Fruit fly (Drosophila melanogaster) whole organism: ENCODE measurements around the gene CG18666.

Experiments
- CG8478 ChIP-seq: fragments of >200 bp; optimal IDR thresholded peaks from 2 replicates; lab custom pipeline; 2018; ENCODE audit warnings: inconsistent platforms
- Dll ChIP-seq: fragments of >200 bp; optimal IDR thresholded peaks from 2 replicates; lab custom pipeline; 2017
- EcR ChIP-seq, 2 experiments: fragments of >200 bp; optimal IDR thresholded peaks; 2 replicates each; lab custom pipeline; 2017; ENCODE audit warnings: missing biosample characterization in 2 of 2, missing genetic modification characterization in 2 of 2, missing genetic modification reagents in 2 of 2
- pan ChIP-seq: fragments of >200 bp; optimal IDR thresholded peaks from 2 replicates; lab custom pipeline; 2017
- psq ChIP-seq: fragments of >200 bp; optimal IDR thresholded peaks from 2 replicates; lab custom pipeline; 2017
- usp ChIP-seq: fragments of >200 bp; optimal IDR thresholded peaks from 2 replicates; lab custom pipeline; 2017; ENCODE audit warnings: missing biosample characterization, missing genetic modification characterization, mixed read lengths

Gene CG18666

dm6 chr2L:11041074-11041473 is 6.5 kb downstream of the CG18666 start:
- TF ChIP-seq psq (lab: Kevin White, UChicago) (no peak), Dll (lab: Kevin White, UChicago) (no peak), usp (GFP tag; lab: Kevin White, UChicago) (no peak), pan (lab: Kevin White, UChicago) (no peak), EcR (GFP tag; optimal IDR thresholded peaks at IDR 0.05; lab: Kevin White, UChicago) (no peak)

dm6 chr2L:11041785-11042184 is 7.2 kb downstream of the CG18666 start:
- TF ChIP-seq psq (lab: Kevin White, UChicago) (no peak), Dll (lab: Kevin White, UChicago) (no peak), usp (GFP tag; lab: Kevin White, UChicago) (no peak), CG8478 (no peak), pan (lab: Kevin White, UChicago) (no peak), EcR (GFP tag; optimal IDR thresholded peaks at IDR 0.05; lab: Kevin White, UChicago) (no peak)

DNA sequence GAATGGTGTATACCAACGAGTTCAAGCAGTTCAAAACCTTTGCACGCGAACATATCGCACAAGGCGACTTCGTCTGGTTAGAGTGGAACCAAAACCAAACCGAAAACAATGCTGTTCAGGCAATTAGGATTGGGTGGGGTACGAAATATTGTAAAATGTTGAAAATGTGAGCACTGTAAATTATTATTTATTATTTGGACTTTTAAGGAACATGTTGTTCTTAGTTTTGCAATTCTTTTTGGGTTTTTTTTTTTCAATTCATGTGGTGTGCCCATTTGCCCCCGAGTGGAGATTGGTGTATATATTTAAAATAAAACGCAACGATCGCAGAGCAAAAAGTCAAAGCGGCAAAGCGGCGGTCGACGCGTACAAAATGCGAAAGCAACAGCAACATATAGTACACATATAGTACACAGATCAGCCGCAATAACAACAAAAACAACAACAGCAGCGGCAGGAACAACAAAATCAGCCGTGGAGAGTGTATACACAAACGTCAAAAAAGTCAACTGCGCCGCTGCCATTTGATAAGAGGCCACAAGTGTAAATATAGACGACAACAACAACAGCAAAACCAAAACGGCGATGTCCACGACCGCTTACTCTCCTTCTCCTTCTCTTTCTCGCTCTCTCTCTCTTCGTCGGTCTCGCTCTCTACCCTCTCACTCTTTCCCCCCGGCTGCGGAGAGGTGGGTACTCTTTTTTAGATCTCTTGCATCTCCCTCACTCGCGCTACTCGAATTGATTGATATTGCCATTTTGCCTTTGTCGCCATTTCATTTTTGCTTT is 10.3 kb downstream of the CG18666 start:
- peak; percentile 56 for TF ChIP-seq Dll (lab: Kevin White, UChicago)
- TF ChIP-seq psq (lab: Kevin White, UChicago), result no peak
- TF ChIP-seq EcR (GFP tag; optimal IDR thresholded peaks at IDR 0.05; lab: Kevin White, UChicago), result peak; percentile 65 to 91

DNA sequence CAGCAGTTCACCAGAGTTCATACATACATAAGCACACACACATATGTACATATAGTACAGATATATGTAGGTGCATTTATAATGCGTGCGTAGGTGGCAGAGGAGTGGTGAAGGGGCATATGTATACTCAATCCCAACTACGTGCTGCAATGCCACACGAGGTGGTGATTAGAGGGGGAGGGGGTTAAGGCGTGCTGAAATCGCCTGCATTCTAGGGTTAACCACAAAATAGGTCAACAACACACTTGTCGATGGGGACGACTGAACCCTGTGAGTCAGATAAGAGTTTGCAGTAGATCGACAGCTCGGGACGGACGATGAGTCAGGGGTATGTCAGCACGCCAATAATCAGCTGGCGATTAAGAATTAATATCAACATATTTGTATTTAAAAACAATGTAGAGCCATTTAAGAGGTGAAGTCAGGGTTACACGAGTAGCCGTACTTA is 10.9 kb downstream of the CG18666 start:
- peak; percentile 5 to 49 for TF ChIP-seq EcR (GFP tag; optimal IDR thresholded peaks at IDR 0.05; lab: Kevin White, UChicago)
- TF ChIP-seq Dll (lab: Kevin White, UChicago), result no peak
- TF ChIP-seq usp (GFP tag; lab: Kevin White, UChicago), result no peak

DNA sequence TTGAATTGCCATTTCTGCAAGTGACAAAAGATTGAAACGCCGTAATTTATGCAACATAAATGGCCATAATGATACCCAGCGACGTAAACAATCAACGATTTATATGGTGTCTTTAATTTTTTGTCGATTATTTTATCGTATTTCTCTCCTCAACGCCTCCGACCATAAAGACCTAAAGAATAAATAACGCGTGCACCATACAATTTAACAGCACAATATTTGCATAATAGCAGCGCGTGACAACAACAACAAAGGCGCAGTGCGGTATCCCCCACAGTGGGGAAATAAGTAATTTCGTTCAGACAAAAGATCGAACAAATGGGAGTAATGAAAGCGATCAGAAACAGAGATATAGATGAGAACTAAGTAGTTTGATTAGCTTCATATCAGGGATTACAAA is 11.5 kb downstream of the CG18666 start:
- TF ChIP-seq psq (lab: Kevin White, UChicago) (no peak), EcR (GFP tag; optimal IDR thresholded peaks at IDR 0.05; lab: Kevin White, UChicago) (no peak), Dll (lab: Kevin White, UChicago) (no peak), pan (lab: Kevin White, UChicago) (no peak), CG8478 (no peak), usp (GFP tag; lab: Kevin White, UChicago) (no peak)

DNA sequence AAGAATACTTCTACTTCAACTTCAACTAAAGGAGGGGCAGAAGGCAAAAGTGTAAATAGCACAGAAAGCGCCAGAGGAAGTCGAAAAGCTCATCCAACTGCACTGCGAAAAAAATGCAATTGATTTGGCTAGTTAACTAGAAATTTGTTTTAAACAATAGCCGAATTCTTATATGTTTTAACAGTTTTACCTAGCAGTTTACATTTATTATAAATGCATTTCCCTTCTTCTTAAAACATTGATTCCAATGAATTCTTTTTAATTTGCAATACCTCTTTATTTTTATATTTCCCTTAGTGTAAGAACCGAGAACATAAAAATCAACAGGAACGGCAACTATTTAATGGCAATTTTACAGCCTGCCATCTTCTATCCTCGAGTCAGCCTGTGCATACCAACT is 13.7 kb downstream of the CG18666 start:
- no peak for TF ChIP-seq EcR (GFP tag; optimal IDR thresholded peaks at IDR 0.05; lab: Kevin White, UChicago)
- TF ChIP-seq CG8478, result no peak
- no peak for TF ChIP-seq usp (GFP tag; lab: Kevin White, UChicago)
- TF ChIP-seq Dll (lab: Kevin White, UChicago), result no peak
- no peak for TF ChIP-seq psq (lab: Kevin White, UChicago)
- TF ChIP-seq pan (lab: Kevin White, UChicago), result no peak

DNA sequence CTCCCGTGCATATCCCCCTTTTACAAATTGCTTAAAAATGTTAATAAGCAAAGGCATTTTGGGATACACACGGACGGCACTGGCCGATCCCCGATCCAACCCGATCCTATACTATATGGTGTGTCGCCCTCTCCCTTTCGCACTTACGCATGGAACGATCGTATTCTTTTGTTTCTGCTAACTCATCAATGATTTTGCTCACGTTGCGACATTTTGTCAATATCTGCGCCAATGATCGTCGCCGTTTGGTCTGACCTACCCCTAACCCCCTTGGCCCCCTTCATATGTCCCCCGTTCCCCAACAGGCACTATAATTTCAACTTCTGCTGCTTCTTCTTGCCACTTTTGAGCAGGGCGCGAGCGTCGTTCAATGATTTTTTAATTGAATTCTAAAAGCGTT is 15.1 kb downstream of the CG18666 start:
- no peak for TF ChIP-seq EcR (GFP tag; optimal IDR thresholded peaks at IDR 0.05; lab: Kevin White, UChicago)
- no peak for TF ChIP-seq Dll (lab: Kevin White, UChicago)
- no peak for TF ChIP-seq pan (lab: Kevin White, UChicago)
- no peak for TF ChIP-seq psq (lab: Kevin White, UChicago)
- TF ChIP-seq CG8478, result no peak
- no peak for TF ChIP-seq usp (GFP tag; lab: Kevin White, UChicago)

- TF ChIP-seq Dll (lab: Kevin White, UChicago) (peak; percentile 53), psq (lab: Kevin White, UChicago) (no peak)
These were observed 17.3 kb downstream of the CG18666 start for dm6 chr2L:11051644-11052492.

- TF ChIP-seq psq (lab: Kevin White, UChicago) (no peak), CG8478 (no peak), usp (GFP tag; lab: Kevin White, UChicago) (no peak), pan (lab: Kevin White, UChicago) (no peak), EcR (GFP tag; optimal IDR thresholded peaks at IDR 0.05; lab: Kevin White, UChicago) (no peak)
These were observed 17.8 kb downstream of the CG18666 start for dm6 chr2L:11052493-11052788.

- no peak for TF ChIP-seq Dll (lab: Kevin White, UChicago)
- no peak for TF ChIP-seq usp (GFP tag; lab: Kevin White, UChicago)
- no peak for TF ChIP-seq CG8478
- no peak for TF ChIP-seq EcR (GFP tag; optimal IDR thresholded peaks at IDR 0.05; lab: Kevin White, UChicago)
- no peak for TF ChIP-seq psq (lab: Kevin White, UChicago)
- TF ChIP-seq pan (lab: Kevin White, UChicago), result no peak
These were observed 18.6 kb downstream of the CG18666 start for dm6 chr2L:11053018-11053807.

- TF ChIP-seq usp (GFP tag; lab: Kevin White, UChicago) (no peak), psq (lab: Kevin White, UChicago) (no peak), EcR (GFP tag; optimal IDR thresholded peaks at IDR 0.05; lab: Kevin White, UChicago) (no peak), CG8478 (no peak), Dll (lab: Kevin White, UChicago) (no peak), pan (lab: Kevin White, UChicago) (no peak)
These were observed 22.3 kb downstream of the CG18666 start for dm6 chr2L:11056791-11057332.
